Worm (Caenorhabditis elegans): Measurements from ENCODE around the gene acr-3.

The acr-3 gene

DNA sequence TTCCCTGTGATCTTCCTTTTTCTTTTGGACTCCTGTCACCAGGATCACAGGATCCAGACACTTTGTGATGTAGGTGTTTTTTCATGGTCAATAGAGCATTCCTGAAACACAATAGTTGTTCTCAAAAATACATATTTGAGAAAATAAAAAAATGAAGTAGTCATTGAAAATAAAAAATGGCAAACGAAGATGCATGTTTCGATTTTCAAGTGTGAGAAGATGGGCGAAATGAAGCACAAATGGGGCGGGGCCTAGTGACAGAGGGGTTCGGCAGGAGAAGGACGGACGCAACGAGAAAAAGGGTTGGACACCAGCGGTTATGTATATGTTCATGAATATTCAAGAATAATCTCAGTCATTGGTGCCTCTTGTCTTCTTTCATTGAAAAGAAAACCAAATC, 19.4 kb upstream of the acr-3 start, which contains the start of gene F38B6.6:
TSS of gene F38B6.6 (minus strand) at position 101 of the 400 bp plus-strand sequence.
- no peak for TF ChIP-seq ztf-6 (GFP tag; IDR thresholded peaks at IDR 0.05)
- no peak for TF ChIP-seq nfya-2 (GFP tag; IDR thresholded peaks at IDR 0.05)
- TF ChIP-seq ceh-40 (GFP tag; IDR thresholded peaks at IDR 0.05), result no peak

ce11 chrX:6691653-6692052, 17.7 kb upstream of the acr-3 start:
- TF ChIP-seq mxl-1 (tag; optimal IDR thresholded peaks at IDR 0.05) (no peak), sdz-38 (tag; optimal IDR thresholded peaks at IDR 0.05) (no peak)

DNA sequence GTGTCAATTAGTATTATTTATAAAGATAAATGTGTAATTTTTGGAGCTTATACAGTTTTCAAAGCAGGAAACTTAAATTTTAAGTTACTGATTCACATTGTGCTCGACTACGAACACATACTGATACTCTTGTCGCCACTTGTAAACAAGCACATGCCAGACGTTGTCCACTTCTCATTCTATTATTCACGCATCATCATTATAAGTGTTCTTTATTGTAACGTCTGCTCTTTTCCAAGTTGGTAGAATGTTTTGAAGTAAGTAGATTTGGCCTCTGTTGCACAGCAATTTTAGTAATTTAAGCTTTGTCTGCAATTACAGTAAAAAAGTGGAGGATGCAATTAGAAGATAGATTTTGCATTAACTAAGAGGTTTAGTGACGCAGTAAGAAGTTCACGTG, 16.4 kb upstream of the acr-3 start:
- TF ChIP-seq ztf-26 (tag; optimal IDR thresholded peaks at IDR 0.05) (no peak), F33H1.4 (GFP tag; IDR thresholded peaks at IDR 0.05) (no peak), lin-26 (GFP tag; IDR thresholded peaks at IDR 0.05) (no peak), T07F8.4 (tag; optimal IDR thresholded peaks at IDR 0.05) (no peak), F22D6.2 (tag; optimal IDR thresholded peaks at IDR 0.05) (no peak), hlh-12 (tag; optimal IDR thresholded peaks at IDR 0.05) (no peak), tbp1 (GFP tag; optimal IDR thresholded peaks at IDR 0.05) (no peak), madf-10 (tag; optimal IDR thresholded peaks at IDR 0.05) (no peak), hmg-1.2 (GFP tag; IDR thresholded peaks at IDR 0.05) (no peak), Y67H2A.10 (GFP tag; conservative IDR thresholded peaks at IDR 0.05) (no peak), madf-8 (GFP tag; conservative IDR thresholded peaks at IDR 0.05) (no peak), Y95B8A.8 (GFP tag; IDR thresholded peaks at IDR 0.05) (no peak), athp-1 (tag; optimal IDR thresholded peaks at IDR 0.05) (no peak)

ce11 chrX:6693331-6693730, 16.0 kb upstream of the acr-3 start, which contains the start of gene F38B6.3:
Gene F38B6.3 (plus strand): TSS chrX:6693631.
- TF ChIP-seq attf-6 (GFP tag; IDR thresholded peaks at IDR 0.05) (no peak), F23B12.7 (tag; optimal IDR thresholded peaks at IDR 0.05; ENCODE audit: insufficient read depth) (no peak), pha-4 (tag; optimal IDR thresholded peaks at IDR 0.05) (no peak), B0261.1 (tag; optimal IDR thresholded peaks at IDR 0.05) (no peak), ets-4 (GFP tag; optimal IDR thresholded peaks at IDR 0.05) (no peak), nhr-80 (tag; optimal IDR thresholded peaks at IDR 0.05) (no peak), dox-1 (GFP tag; IDR thresholded peaks at IDR 0.05) (no peak)

- no peak for TF ChIP-seq Y53F4B.3 (GFP tag; IDR thresholded peaks at IDR 0.05)
- TF ChIP-seq F37B4.10 (GFP tag; IDR thresholded peaks at IDR 0.05), result no peak
- TF ChIP-seq aptf-2 (GFP tag; conservative IDR thresholded peaks at IDR 0.05), result no peak
- TF ChIP-seq F57C9.4 (tag; optimal IDR thresholded peaks at IDR 0.05), result no peak
- no peak for TF ChIP-seq lin-35 (GFP tag; optimal IDR thresholded peaks at IDR 0.05)
- no peak for TF ChIP-seq F22D6.2 (tag; optimal IDR thresholded peaks at IDR 0.05)
- TF ChIP-seq rec-8 (tag; optimal IDR thresholded peaks at IDR 0.05), result no peak
- no peak for TF ChIP-seq sptf-2 (GFP tag; optimal IDR thresholded peaks at IDR 0.05)
- no peak for TF ChIP-seq nfya-1 (tag; optimal IDR thresholded peaks at IDR 0.05; ENCODE audit: borderline replicate concordance, insufficient read depth)
- TF ChIP-seq ztf-25 (GFP tag; IDR thresholded peaks at IDR 0.05), result no peak
- no peak for TF ChIP-seq ceh-91 (GFP tag; IDR thresholded peaks at IDR 0.05)
Observed at ce11 chrX:6698267-6698666, 11.1 kb upstream of the acr-3 start, which contains the start of the genes F38B6.7 and F38B6.2. Gene F38B6.7 (minus strand): TSS chrX:6698367. Gene F38B6.2 (plus strand): TSS chrX:6698533.

Data from whole organism, young adult.